Fruit fly (Drosophila melanogaster) S2 (cell line): ENCODE data around the gene CG31268.

ENCODE experiments used
- CG8478 ChIP-seq: fragments of >200 bp; optimal IDR thresholded peaks from 2 replicates; lab custom pipeline; 2018
- CTCF ChIP-seq, 2 experiments: fragments of >200 bp; optimal IDR thresholded peaks; 2 replicates each; lab custom pipeline; 2018

The CG31268 gene

dm6 chr3R:17002218-17003110, 29.1 kb upstream of the CG31268 start, which contains the start of the genes Sf3a1 and Irc:
Gene Sf3a1, minus strand, starts transcription at chr3R:17002355.
Gene Irc, plus strand, starts transcription at chr3R:17002875.
- peak; percentile 39 to 49 for TF ChIP-seq CTCF (optimal IDR thresholded peaks at IDR 0.05; lab: Kevin White, UChicago)
- TF ChIP-seq CG8478 (lab: Kevin White, UChicago), result no peak

dm6 chr3R:17003468-17003867, 28.1 kb upstream of the CG31268 start:
- TF ChIP-seq CTCF (optimal IDR thresholded peaks at IDR 0.05; lab: Kevin White, UChicago) (no peak), CG8478 (lab: Kevin White, UChicago) (no peak)

- no peak for TF ChIP-seq CG8478 (lab: Kevin White, UChicago)
- no peak for TF ChIP-seq CTCF (optimal IDR thresholded peaks at IDR 0.05; lab: Kevin White, UChicago)
Measured at dm6 chr3R:17007336-17007735, 24.3 kb upstream of the CG31268 start.

- TF ChIP-seq CTCF (optimal IDR thresholded peaks at IDR 0.05; lab: Kevin White, UChicago) (no peak), CG8478 (lab: Kevin White, UChicago) (no peak)
Measured at dm6 chr3R:17008018-17008674, 23.5 kb upstream of the CG31268 start, which contains the start of gene CG8907. Gene CG8907, plus strand, starts transcription at chr3R:17008269.

dm6 chr3R:17008675-17009022, 23.0 kb upstream of the CG31268 start:
- no peak for TF ChIP-seq CTCF (optimal IDR thresholded peaks at IDR 0.05; lab: Kevin White, UChicago)
- no peak for TF ChIP-seq CG8478 (lab: Kevin White, UChicago)

- TF ChIP-seq CG8478 (lab: Kevin White, UChicago) (no peak), CTCF (optimal IDR thresholded peaks at IDR 0.05; lab: Kevin White, UChicago) (no peak)
Measured at dm6 chr3R:17014276-17014675, 17.3 kb upstream of the CG31268 start, which contains the start of gene Pxd. Gene Pxd, plus strand, starts transcription at chr3R:17014576.

dm6 chr3R:17016193-17016592, 15.4 kb upstream of the CG31268 start:
- TF ChIP-seq CTCF (optimal IDR thresholded peaks at IDR 0.05; lab: Kevin White, UChicago), result no peak
- no peak for TF ChIP-seq CG8478 (lab: Kevin White, UChicago)

- TF ChIP-seq CG8478 (lab: Kevin White, UChicago) (no peak), CTCF (optimal IDR thresholded peaks at IDR 0.05; lab: Kevin White, UChicago) (no peak)
Measured at dm6 chr3R:17018902-17019527, 12.6 kb upstream of the CG31268 start.

- TF ChIP-seq CTCF (optimal IDR thresholded peaks at IDR 0.05; lab: Kevin White, UChicago) (no peak), CG8478 (lab: Kevin White, UChicago) (no peak)
Measured at dm6 chr3R:17020956-17021355, 10.6 kb upstream of the CG31268 start, which contains the start of gene Adsl. Gene Adsl, minus strand, starts transcription at chr3R:17021120.

- TF ChIP-seq CTCF (optimal IDR thresholded peaks at IDR 0.05; lab: Kevin White, UChicago) (no peak), CG8478 (lab: Kevin White, UChicago) (no peak)
Measured at dm6 chr3R:17028393-17028792, 3.2 kb upstream of the CG31268 start, which contains the start of gene CG5225. Gene CG5225, plus strand, starts transcription at chr3R:17028693.

- TF ChIP-seq CTCF (optimal IDR thresholded peaks at IDR 0.05; lab: Kevin White, UChicago), result no peak
- no peak for TF ChIP-seq CG8478 (lab: Kevin White, UChicago)
Measured at dm6 chr3R:17029796-17030195, 1.8 kb upstream of the CG31268 start.

dm6 chr3R:17035945-17036344, 4.3 kb downstream of the CG31268 start, which contains the start of gene CG4009:
Gene CG4009, minus strand, starts transcription at chr3R:17036045.
- no peak for TF ChIP-seq CG8478 (lab: Kevin White, UChicago)
- TF ChIP-seq CTCF (optimal IDR thresholded peaks at IDR 0.05; lab: Kevin White, UChicago), result no peak

- TF ChIP-seq CG8478 (lab: Kevin White, UChicago) (no peak), CTCF (optimal IDR thresholded peaks at IDR 0.05; lab: Kevin White, UChicago) (peak in 1 of 2 experiments; percentile 17)
Measured at dm6 chr3R:17039993-17040807, 8.6 kb downstream of the CG31268 start, which contains the start of the genes CG18213 and Trm7-32. Gene CG18213, minus strand, starts transcription at chr3R:17040203. Gene Trm7-32, plus strand, starts transcription at chr3R:17040682.
